Fruit fly (Drosophila melanogaster): Measurements from ENCODE around the gene grk.
A peak's percentile ranks its signal among the peaks of the same experiment; 100 is the strongest.

The grk gene

DNA sequence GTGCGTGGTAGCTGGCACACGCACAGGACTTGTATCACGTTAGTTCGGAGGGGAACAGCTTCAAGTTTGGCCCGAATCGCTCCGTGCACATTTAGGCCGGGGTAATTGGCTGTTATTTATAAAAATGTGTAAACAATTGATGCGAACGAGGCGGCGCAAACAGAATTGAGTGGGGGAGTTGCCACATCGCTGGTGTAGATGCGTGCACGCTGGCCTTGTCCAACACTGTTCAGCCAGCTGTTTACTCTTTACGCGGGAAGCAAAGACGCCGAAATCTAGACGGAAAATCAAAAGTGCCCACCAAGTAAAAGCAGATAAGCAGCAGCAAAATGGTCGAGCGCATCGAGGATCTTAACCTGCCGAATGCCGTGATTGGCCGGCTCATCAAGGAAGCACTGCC is 3.8 kb upstream of the grk start, which contains the start of the genes D12 and Chrac-14 (continued):
- TF ChIP-seq CG17802 (tag; optimal IDR thresholded peaks at IDR 0.05) (no peak), CG10209 (GFP tag; optimal IDR thresholded peaks at IDR 0.05) (no peak), gcm (GFP tag; optimal IDR thresholded peaks at IDR 0.05) (no peak), CG15073 (GFP tag; optimal IDR thresholded peaks at IDR 0.05) (no peak), az2 (GFP tag; optimal IDR thresholded peaks at IDR 0.05) (no peak), Dref (GFP tag; IDR thresholded peaks at IDR 0.05) (0 out of 2 replicates have a peak, but pooled peaks have one; percentile 15), CG16815 (GFP tag; optimal IDR thresholded peaks at IDR 0.05) (no peak), da (GFP tag; optimal IDR thresholded peaks at IDR 0.05) (no peak), CG4282 (GFP tag; optimal IDR thresholded peaks at IDR 0.05) (peak; percentile 0), Rfx (GFP tag; IDR thresholded peaks at IDR 0.05) (no peak; the same call in 1 of the 2 replicates), psq (GFP tag; optimal IDR thresholded peaks at IDR 0.05) (peak; percentile 8), CG31365 (tag; optimal IDR thresholded peaks at IDR 0.05) (no peak), CG8944 (GFP tag; optimal IDR thresholded peaks at IDR 0.05) (no peak), unpg (GFP tag; optimal IDR thresholded peaks at IDR 0.05) (no peak), Kr (GFP tag; optimal IDR thresholded peaks at IDR 0.05) (no peak), BtbVII (GFP tag; optimal IDR thresholded peaks at IDR 0.05) (no peak), Hr51 (GFP tag; optimal IDR thresholded peaks at IDR 0.05) (no peak), CG3995 (GFP tag; optimal IDR thresholded peaks at IDR 0.05) (peak; percentile 92), Dp (GFP tag; optimal IDR thresholded peaks at IDR 0.05) (peak; percentile 70), E2f2 (GFP tag; IDR thresholded peaks at IDR 0.05) (peak; percentile 73), sens (GFP tag) (peak; percentile 53), CG6254 (GFP tag; optimal IDR thresholded peaks at IDR 0.05) (no peak), Lhr (GFP tag; optimal IDR thresholded peaks at IDR 0.05) (no peak), CG6175 (GFP tag; IDR thresholded peaks at IDR 0.05) (no peak), row (GFP tag; IDR thresholded peaks at IDR 0.05) (peak; percentile 29; the same call in 1 of the 3 replicates), ara (GFP tag; IDR thresholded peaks at IDR 0.05) (no peak), Dll (GFP tag; IDR thresholded peaks at IDR 0.05; ENCODE audit: partially characterized antibody) (0 out of 4 replicates have a peak, but pooled peaks have one; percentile 26), fd102C (GFP tag; optimal IDR thresholded peaks at IDR 0.05) (no peak), sob (GFP tag; IDR thresholded peaks at IDR 0.05) (peak; percentile 69; the same call in 1 of the 2 replicates), CG6791 (GFP tag; IDR thresholded peaks at IDR 0.05; ENCODE audit: partially characterized antibody) (no peak), Atf6 (GFP tag; IDR thresholded peaks at IDR 0.05) (no peak), CG15011 (GFP tag; optimal IDR thresholded peaks at IDR 0.05) (no peak), ftz-f1 (GFP tag; optimal IDR thresholded peaks at IDR 0.05) (no peak), CG5953 (GFP tag; IDR thresholded peaks at IDR 0.05) (no peak), jing (GFP tag; optimal IDR thresholded peaks at IDR 0.05) (no peak), CG32772 (GFP tag; IDR thresholded peaks at IDR 0.05) (no peak), CG11504 (tag; optimal IDR thresholded peaks at IDR 0.05) (no peak), dm (GFP tag; optimal IDR thresholded peaks at IDR 0.05) (peak; percentile 24), CG13424 (tag; optimal IDR thresholded peaks at IDR 0.05) (no peak), gem (tag; optimal IDR thresholded peaks at IDR 0.05) (no peak), kni (GFP tag; optimal IDR thresholded peaks at IDR 0.05) (no peak), YL-1 (GFP tag; optimal IDR thresholded peaks at IDR 0.05) (peak; percentile 45), Eip74EF (GFP tag; optimal IDR thresholded peaks at IDR 0.05) (no peak), chinmo (GFP tag; IDR thresholded peaks at IDR 0.05; ENCODE audit: partially characterized antibody) (0 out of 4 replicates have a peak, but pooled peaks have one; percentile 10), CG2116 (GFP tag; optimal IDR thresholded peaks at IDR 0.05) (no peak), Ravus (GFP tag; IDR thresholded peaks at IDR 0.05) (no peak), Adf1 (GFP tag; IDR thresholded peaks at IDR 0.05) (0 out of 2 replicates have a peak, but pooled peaks have one; percentile 16), fu2 (GFP tag; optimal IDR thresholded peaks at IDR 0.05) (peak; percentile 18), Opbp (GFP tag; IDR thresholded peaks at IDR 0.05; ENCODE audit: partially characterized antibody) (0 out of 3 replicates have a peak, but pooled peaks have one; percentile 7), Dad (GFP tag; optimal IDR thresholded peaks at IDR 0.05) (no peak)

Data from whole organism, embryonic.